Worm (Caenorhabditis elegans): ENCODE measurements around the gene glb-16.

Gene glb-16

ce11 chrX:7523799-7524198 lies 16.1 kb downstream of the glb-16 start:
- TF ChIP-seq unc-120 (tag; optimal IDR thresholded peaks at IDR 0.05; ENCODE audit: poor library complexity, severe bottlenecking) (peak; percentile 29), bed-3 (GFP tag; optimal IDR thresholded peaks at IDR 0.05) (no peak), ces-1 (GFP tag; optimal IDR thresholded peaks at IDR 0.05) (peak; percentile 9), unc-62 (GFP tag; optimal IDR thresholded peaks at IDR 0.05) (peak; percentile 18), mab-5 (tag; optimal IDR thresholded peaks at IDR 0.05) (no peak), hlh-1 (tag; optimal IDR thresholded peaks at IDR 0.05) (peak; percentile 90), M03D4.4 (tag; optimal IDR thresholded peaks at IDR 0.05) (peak; percentile 34)

ce11 chrX:7522595-7522994 lies 17.3 kb downstream of the glb-16 start:
- TF ChIP-seq lin-13 (tag; optimal IDR thresholded peaks at IDR 0.05) (no peak), cnd-1 (tag; optimal IDR thresholded peaks at IDR 0.05) (no peak), hlh-1 (tag; optimal IDR thresholded peaks at IDR 0.05) (peak; percentile 88)

- TF ChIP-seq mep-1 (tag; optimal IDR thresholded peaks at IDR 0.05) (no peak), elt-1 (tag; optimal IDR thresholded peaks at IDR 0.05; ENCODE audit: borderline replicate concordance, insufficient read depth) (no peak), M03D4.4 (tag; optimal IDR thresholded peaks at IDR 0.05) (no peak), ceh-83 (GFP tag; optimal IDR thresholded peaks at IDR 0.05) (no peak), nhr-12 (tag; optimal IDR thresholded peaks at IDR 0.05) (no peak), sptf-1 (tag; optimal IDR thresholded peaks at IDR 0.05) (no peak), unc-39 (tag; optimal IDR thresholded peaks at IDR 0.05) (no peak), bed-3 (GFP tag; optimal IDR thresholded peaks at IDR 0.05) (no peak), mls-2 (tag; optimal IDR thresholded peaks at IDR 0.05) (no peak), ces-1 (GFP tag; optimal IDR thresholded peaks at IDR 0.05) (no peak), pha-4 (tag; optimal IDR thresholded peaks at IDR 0.05) (no peak), unc-120 (tag; optimal IDR thresholded peaks at IDR 0.05; ENCODE audit: poor library complexity, severe bottlenecking) (no peak), hlh-1 (tag; optimal IDR thresholded peaks at IDR 0.05) (no peak), ceh-43 (GFP tag; optimal IDR thresholded peaks at IDR 0.05) (no peak), unc-62 (GFP tag; optimal IDR thresholded peaks at IDR 0.05) (no peak)
These were observed 20.4 kb downstream of the glb-16 start, which contains the start of gene chts-1 for ce11 chrX:7519569-7519968. Gene chts-1, minus strand, starts transcription at chrX:7519669.

- TF ChIP-seq nhr-76 (tag; optimal IDR thresholded peaks at IDR 0.05) = no peak
- TF ChIP-seq blmp-1 (tag; optimal IDR thresholded peaks at IDR 0.05) = no peak
- no peak for TF ChIP-seq sem-2 (GFP tag; optimal IDR thresholded peaks at IDR 0.05)
- TF ChIP-seq nhr-2 (tag; optimal IDR thresholded peaks at IDR 0.05) = no peak
- TF ChIP-seq lin-32 (GFP tag; optimal IDR thresholded peaks at IDR 0.05) = no peak
- no peak for TF ChIP-seq flh-1 (GFP tag; optimal IDR thresholded peaks at IDR 0.05)
- no peak for TF ChIP-seq hlh-1 (tag; optimal IDR thresholded peaks at IDR 0.05)
- TF ChIP-seq M03D4.4 (tag; optimal IDR thresholded peaks at IDR 0.05) = no peak
- no peak for TF ChIP-seq nhr-12 (tag; optimal IDR thresholded peaks at IDR 0.05)
These were observed 27.2 kb downstream of the glb-16 start for ce11 chrX:7512714-7513113.

ce11 chrX:7507141-7507540 lies 32.8 kb downstream of the glb-16 start:
- TF ChIP-seq unc-39 (tag; optimal IDR thresholded peaks at IDR 0.05) (no peak), mls-2 (tag; optimal IDR thresholded peaks at IDR 0.05) (no peak), nhr-237 (tag; optimal IDR thresholded peaks at IDR 0.05) (no peak), nhr-12 (tag; optimal IDR thresholded peaks at IDR 0.05) (no peak), lsy-2 (tag; optimal IDR thresholded peaks at IDR 0.05) (no peak), bed-3 (GFP tag; optimal IDR thresholded peaks at IDR 0.05) (no peak), flh-1 (GFP tag; optimal IDR thresholded peaks at IDR 0.05) (no peak), elt-3 (tag; optimal IDR thresholded peaks at IDR 0.05) (no peak), elt-1 (tag; optimal IDR thresholded peaks at IDR 0.05; ENCODE audit: borderline replicate concordance, insufficient read depth) (no peak), drap-1 (GFP tag; optimal IDR thresholded peaks at IDR 0.05) (no peak), unc-62 (GFP tag; optimal IDR thresholded peaks at IDR 0.05) (no peak), ceh-83 (GFP tag; optimal IDR thresholded peaks at IDR 0.05) (no peak), nhr-76 (tag; optimal IDR thresholded peaks at IDR 0.05) (no peak), M03D4.4 (tag; optimal IDR thresholded peaks at IDR 0.05) (no peak), blmp-1 (tag; optimal IDR thresholded peaks at IDR 0.05) (no peak), ham-2 (GFP tag; optimal IDR thresholded peaks at IDR 0.05) (no peak), lin-13 (tag; optimal IDR thresholded peaks at IDR 0.05) (no peak)

ce11 chrX:7506533-7506932 lies 33.4 kb downstream of the glb-16 start, which contains the start of gene lgc-11:
Gene lgc-11, minus strand, starts transcription at chrX:7506633.
- TF ChIP-seq M03D4.4 (tag; optimal IDR thresholded peaks at IDR 0.05) (no peak), lin-13 (tag; optimal IDR thresholded peaks at IDR 0.05) (no peak), ceh-83 (GFP tag; optimal IDR thresholded peaks at IDR 0.05) (no peak), snpc-4 (tag; optimal IDR thresholded peaks at IDR 0.05) (no peak), drap-1 (GFP tag; optimal IDR thresholded peaks at IDR 0.05) (no peak), lin-32 (GFP tag; optimal IDR thresholded peaks at IDR 0.05) (no peak), ham-2 (GFP tag; optimal IDR thresholded peaks at IDR 0.05) (no peak), lsy-2 (tag; optimal IDR thresholded peaks at IDR 0.05) (no peak), sptf-1 (tag; optimal IDR thresholded peaks at IDR 0.05) (no peak), elt-1 (tag; optimal IDR thresholded peaks at IDR 0.05; ENCODE audit: borderline replicate concordance, insufficient read depth) (no peak), unc-120 (tag; optimal IDR thresholded peaks at IDR 0.05; ENCODE audit: poor library complexity, severe bottlenecking) (no peak)
